Worm (Caenorhabditis elegans) whole organism, L1 larva: ENCODE results near the gene fipr-4.

Source experiments
- egl-27 ChIP-seq, 2 experiments: fragments of 150-350 bp in 1 of 2; sonication (generic microtip); optimal IDR thresholded peaks; 3 replicates each; lab custom pipeline; 2017 to 2018; ENCODE audit warnings: missing biosample characterization in 2 of 2, missing genetic modification characterization in 2 of 2, missing genetic modification reagents in 2 of 2
- unc-130 ChIP-seq: fragments of 150-350 bp; optimal IDR thresholded peaks from 2 replicates; lab custom pipeline; 2017; ENCODE audit warnings: missing biosample characterization, missing genetic modification characterization, inconsistent platforms

DNA sequence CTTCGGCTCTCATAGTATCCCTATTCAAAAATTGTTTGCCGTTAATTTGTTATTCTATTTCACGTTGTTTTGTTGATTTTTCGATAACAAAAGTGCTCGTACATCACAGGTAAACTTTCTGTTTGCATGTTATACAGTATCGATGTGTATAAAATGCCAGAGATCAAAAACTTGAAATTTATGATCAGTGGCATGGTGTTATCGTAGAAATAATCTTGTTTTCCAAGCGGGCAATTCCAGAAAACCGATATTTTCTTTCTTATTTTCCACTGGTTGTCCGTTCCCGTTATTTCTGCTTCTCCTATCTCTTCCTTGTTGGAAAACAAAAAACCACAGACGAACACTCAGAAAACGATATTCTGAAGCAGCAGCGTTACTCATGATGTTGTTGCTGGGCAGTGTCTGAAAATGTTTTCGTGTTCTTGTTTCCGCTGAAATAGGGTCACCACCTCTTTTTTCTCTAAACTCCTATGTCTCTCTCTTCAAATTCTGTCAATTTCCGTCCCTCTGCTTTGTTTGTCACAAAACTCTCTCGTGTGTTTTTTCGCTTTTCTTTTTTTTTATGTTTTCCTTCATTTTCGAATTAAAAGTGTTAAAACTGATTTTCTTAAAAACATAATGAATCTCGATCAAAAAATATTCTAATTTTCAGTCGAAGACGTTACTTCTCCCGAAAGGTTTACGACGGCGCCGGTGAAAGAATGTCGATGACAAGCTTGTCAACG, 20.2 kb upstream of the fipr-4 start, which contains the start of gene akt-1:
- no peak for TF ChIP-seq unc-130 (tag; lab: Kevin White, UChicago)
- no peak for TF ChIP-seq egl-27 (tag; optimal IDR thresholded peaks at IDR 0.05; lab: Kevin White, UChicago)
